Worm (Caenorhabditis elegans): ENCODE results near the gene ndua-7.

ce11 chrII:13472101-13472500, 22.3 kb downstream of the ndua-7 start, which contains the start of gene E01G4.5:
- TF ChIP-seq ama-1 (optimal IDR thresholded peaks at IDR 0.05) = no peak
- no peak for TF ChIP-seq hmbx-1 (tag; optimal IDR thresholded peaks at IDR 0.05)
- no peak for TF ChIP-seq flt-1 (GFP tag; IDR thresholded peaks at IDR 0.05)
- no peak for TF ChIP-seq ceh-13 (GFP tag; optimal IDR thresholded peaks at IDR 0.05)
- TF ChIP-seq tbx-37 (GFP tag; conservative IDR thresholded peaks at IDR 0.05) = no peak
- no peak for TF ChIP-seq hmg-4 (GFP tag; optimal IDR thresholded peaks at IDR 0.05)
- no peak for TF ChIP-seq aly-1 (tag; optimal IDR thresholded peaks at IDR 0.05)
- TF ChIP-seq pes-1 (GFP tag; IDR thresholded peaks at IDR 0.05) = no peak
- TF ChIP-seq hnd-1 (tag; optimal IDR thresholded peaks at IDR 0.05) = no peak
- no peak for TF ChIP-seq F13C5.2 (tag; optimal IDR thresholded peaks at IDR 0.05)

All from whole organism, early embryonic.